Worm (Caenorhabditis elegans): ENCODE results near the gene C54D10.9.
A peak's percentile ranks its signal among the peaks of the same experiment; 100 is the strongest.

The C54D10.9 gene

DNA sequence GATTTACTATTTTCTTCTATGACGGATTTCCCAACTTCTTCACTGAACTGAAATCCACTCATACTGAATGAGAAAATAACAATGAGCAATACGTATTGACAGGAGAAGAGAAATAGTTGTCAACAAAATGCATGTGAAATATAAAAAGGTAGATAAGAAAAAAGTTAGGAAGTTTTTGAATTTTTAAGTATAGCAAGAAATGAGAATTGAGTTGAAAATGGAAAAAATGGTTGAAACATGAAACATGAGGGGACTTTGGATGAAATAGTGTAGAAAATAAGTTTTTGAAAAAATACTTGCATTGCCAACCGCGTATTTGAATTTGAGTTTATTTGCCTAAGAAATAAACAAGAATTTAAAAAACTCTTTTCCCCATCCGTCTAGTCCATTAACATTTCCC, at the start of gene C54D10.9, which contains the start of gene pals-38:
TSS of gene C54D10.9 (plus strand) at position 259 of the 400 bp plus-strand sequence.
TSS of gene pals-38 (minus strand) at position 101 of the 400 bp plus-strand sequence.
- TF ChIP-seq nhr-2 (tag; optimal IDR thresholded peaks at IDR 0.05) = no peak
- no peak for TF ChIP-seq zip-8 (tag; optimal IDR thresholded peaks at IDR 0.05)
- no peak for TF ChIP-seq mep-1 (tag; optimal IDR thresholded peaks at IDR 0.05)
- TF ChIP-seq bed-3 (GFP tag; optimal IDR thresholded peaks at IDR 0.05) = no peak
- TF ChIP-seq ham-2 (GFP tag; optimal IDR thresholded peaks at IDR 0.05) = no peak
- no peak for TF ChIP-seq flh-1 (GFP tag; optimal IDR thresholded peaks at IDR 0.05)
- TF ChIP-seq ceh-39 (tag; optimal IDR thresholded peaks at IDR 0.05) = no peak
- TF ChIP-seq ceh-43 (GFP tag; optimal IDR thresholded peaks at IDR 0.05) = no peak
- TF ChIP-seq lin-32 (GFP tag; optimal IDR thresholded peaks at IDR 0.05) = no peak
- no peak for TF ChIP-seq cnd-1 (tag; optimal IDR thresholded peaks at IDR 0.05)
- TF ChIP-seq unc-39 (tag; optimal IDR thresholded peaks at IDR 0.05) = no peak
- TF ChIP-seq lin-13 (tag; optimal IDR thresholded peaks at IDR 0.05) = no peak
- TF ChIP-seq snpc-4 (tag; optimal IDR thresholded peaks at IDR 0.05) = no peak
- no peak for TF ChIP-seq blmp-1 (tag; optimal IDR thresholded peaks at IDR 0.05)
- no peak for TF ChIP-seq elt-1 (tag; optimal IDR thresholded peaks at IDR 0.05; ENCODE audit: borderline replicate concordance, insufficient read depth)
- no peak for TF ChIP-seq nhr-12 (tag; optimal IDR thresholded peaks at IDR 0.05)
- TF ChIP-seq elt-3 (tag; optimal IDR thresholded peaks at IDR 0.05) = no peak
- no peak for TF ChIP-seq sptf-1 (tag; optimal IDR thresholded peaks at IDR 0.05)

DNA sequence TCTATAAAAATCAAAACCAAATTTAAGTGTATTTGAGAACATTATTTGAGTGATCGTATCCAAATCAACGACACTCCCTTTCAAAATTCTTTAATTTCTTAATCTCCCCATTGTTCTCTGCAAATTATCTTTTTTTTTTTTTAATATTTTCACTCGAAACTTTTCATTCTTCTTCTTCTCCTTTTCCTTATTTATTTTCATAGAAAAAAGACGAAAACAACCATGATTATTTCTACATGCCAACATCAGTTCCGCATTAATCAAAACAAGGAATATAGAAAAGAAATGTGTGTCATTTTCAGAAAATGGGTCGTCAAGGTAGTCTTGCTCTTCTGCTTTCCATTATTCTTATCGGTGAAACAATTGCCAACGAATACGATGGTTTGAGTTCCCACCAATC, 49.4 kb upstream of the C54D10.9 start, which contains the start of gene K01D12.5:
TSS of gene K01D12.5 (plus strand) at position 301 of the 400 bp plus-strand sequence.
- TF ChIP-seq snpc-4 (tag; optimal IDR thresholded peaks at IDR 0.05) = no peak
- no peak for TF ChIP-seq lsy-2 (tag; optimal IDR thresholded peaks at IDR 0.05)
- no peak for TF ChIP-seq sem-2 (GFP tag; optimal IDR thresholded peaks at IDR 0.05)
- no peak for TF ChIP-seq lin-32 (GFP tag; optimal IDR thresholded peaks at IDR 0.05)
- no peak for TF ChIP-seq nhr-76 (tag; optimal IDR thresholded peaks at IDR 0.05)
- TF ChIP-seq flh-1 (GFP tag; optimal IDR thresholded peaks at IDR 0.05) = no peak
- TF ChIP-seq bed-3 (GFP tag; optimal IDR thresholded peaks at IDR 0.05) = no peak
- TF ChIP-seq M03D4.4 (tag; optimal IDR thresholded peaks at IDR 0.05) = no peak
- TF ChIP-seq tbx-8 (GFP tag; optimal IDR thresholded peaks at IDR 0.05) = no peak
- no peak for TF ChIP-seq nhr-2 (tag; optimal IDR thresholded peaks at IDR 0.05)
- no peak for TF ChIP-seq mls-2 (tag; optimal IDR thresholded peaks at IDR 0.05)
- TF ChIP-seq ztf-11 (tag; optimal IDR thresholded peaks at IDR 0.05) = no peak
- TF ChIP-seq unc-62 (GFP tag; optimal IDR thresholded peaks at IDR 0.05) = no peak
- no peak for TF ChIP-seq sptf-1 (tag; optimal IDR thresholded peaks at IDR 0.05)
- TF ChIP-seq blmp-1 (tag; optimal IDR thresholded peaks at IDR 0.05) = no peak
- TF ChIP-seq unc-120 (tag; optimal IDR thresholded peaks at IDR 0.05; ENCODE audit: poor library complexity, severe bottlenecking) = no peak
- TF ChIP-seq ceh-39 (tag; optimal IDR thresholded peaks at IDR 0.05) = no peak

DNA sequence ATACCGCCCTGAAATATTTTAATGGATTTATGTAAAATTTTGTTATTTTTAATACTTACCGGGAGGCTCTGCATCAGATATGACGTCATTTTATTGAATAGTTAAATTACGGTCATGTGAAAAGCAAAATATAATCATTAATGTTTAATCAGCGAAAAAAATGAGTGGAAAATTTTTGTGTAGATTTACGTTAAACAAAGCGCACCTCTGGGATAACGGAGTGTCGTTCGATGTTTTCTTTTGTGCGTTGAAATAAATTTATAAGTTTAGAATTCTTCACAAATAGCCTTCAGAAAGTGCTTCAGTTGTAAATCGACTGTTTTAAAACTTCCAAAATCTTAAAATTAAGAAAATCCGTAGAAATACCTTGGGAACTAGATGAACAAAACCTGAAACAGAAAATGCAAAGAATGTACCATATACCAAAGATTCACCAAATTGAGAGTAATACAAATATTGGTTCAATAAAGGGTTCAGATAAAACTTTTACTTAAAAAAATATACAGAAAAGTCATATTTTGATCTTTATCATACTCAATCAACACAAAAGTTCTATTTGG, 46.2 kb upstream of the C54D10.9 start, which contains the start of the genes K01D12.20 and miga-1:
TSS of gene K01D12.20 (minus strand) at position 138 of the 560 bp plus-strand sequence.
TSS of gene miga-1 (minus strand) at position 183 of the 560 bp plus-strand sequence.
- no peak for TF ChIP-seq mls-2 (tag; optimal IDR thresholded peaks at IDR 0.05)
- no peak for TF ChIP-seq nhr-76 (tag; optimal IDR thresholded peaks at IDR 0.05)
- TF ChIP-seq zip-8 (tag; optimal IDR thresholded peaks at IDR 0.05) = peak; percentile 71
- no peak for TF ChIP-seq blmp-1 (tag; optimal IDR thresholded peaks at IDR 0.05)

DNA sequence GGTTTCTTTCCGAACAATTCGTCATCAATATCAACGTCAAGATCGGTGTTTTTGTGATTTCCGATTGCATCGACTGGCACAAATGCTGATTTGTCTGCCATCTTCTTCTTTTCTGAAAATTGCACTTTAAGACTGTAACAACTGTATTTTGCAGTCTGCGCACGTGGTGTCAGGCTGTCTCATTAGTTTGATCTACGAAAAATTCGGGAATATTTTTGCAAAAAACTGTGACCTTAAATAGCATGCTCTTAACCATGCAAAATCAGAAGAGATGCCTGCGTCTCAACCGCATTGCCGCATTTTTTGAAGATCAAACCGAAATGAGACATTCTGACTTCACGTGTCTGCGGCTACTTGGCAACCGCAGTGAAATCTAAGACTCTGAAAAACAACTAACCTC, 45.6 kb upstream of the C54D10.9 start, which contains the start of gene K01D12.7:
TSS of gene K01D12.7 (minus strand) at position 101 of the 400 bp plus-strand sequence.
- TF ChIP-seq nhr-76 (tag; optimal IDR thresholded peaks at IDR 0.05) (no peak), snpc-4 (tag; optimal IDR thresholded peaks at IDR 0.05) (no peak), sem-2 (GFP tag; optimal IDR thresholded peaks at IDR 0.05) (no peak), unc-39 (tag; optimal IDR thresholded peaks at IDR 0.05) (no peak), lsy-2 (tag; optimal IDR thresholded peaks at IDR 0.05) (no peak), hlh-1 (tag; optimal IDR thresholded peaks at IDR 0.05) (no peak), nhr-12 (tag; optimal IDR thresholded peaks at IDR 0.05) (no peak), nhr-237 (tag; optimal IDR thresholded peaks at IDR 0.05) (no peak), ces-1 (GFP tag; optimal IDR thresholded peaks at IDR 0.05) (no peak), zip-8 (tag; optimal IDR thresholded peaks at IDR 0.05) (no peak), nhr-28 (tag; optimal IDR thresholded peaks at IDR 0.05) (no peak), pha-4 (tag; optimal IDR thresholded peaks at IDR 0.05) (no peak), ceh-39 (tag; optimal IDR thresholded peaks at IDR 0.05) (no peak), elt-3 (tag; optimal IDR thresholded peaks at IDR 0.05) (no peak), mep-1 (tag; optimal IDR thresholded peaks at IDR 0.05) (no peak), mls-2 (tag; optimal IDR thresholded peaks at IDR 0.05) (no peak), drap-1 (GFP tag; optimal IDR thresholded peaks at IDR 0.05) (no peak), cnd-1 (tag; optimal IDR thresholded peaks at IDR 0.05) (no peak), blmp-1 (tag; optimal IDR thresholded peaks at IDR 0.05) (no peak), ceh-43 (GFP tag; optimal IDR thresholded peaks at IDR 0.05) (no peak)
